Fruit fly (Drosophila melanogaster): ENCODE data around the gene CG14109.

Gene CG14109

dm6 chr3L:13480241-13480627 is 39.5 kb downstream of the CG14109 start:
- TF ChIP-seq Dll (optimal IDR thresholded peaks at IDR 0.05) (peak; percentile 25), psq (optimal IDR thresholded peaks at IDR 0.05) (no peak), usp (GFP tag; optimal IDR thresholded peaks at IDR 0.05) (no peak), EcR (GFP tag; optimal IDR thresholded peaks at IDR 0.05) (no peak)

DNA sequence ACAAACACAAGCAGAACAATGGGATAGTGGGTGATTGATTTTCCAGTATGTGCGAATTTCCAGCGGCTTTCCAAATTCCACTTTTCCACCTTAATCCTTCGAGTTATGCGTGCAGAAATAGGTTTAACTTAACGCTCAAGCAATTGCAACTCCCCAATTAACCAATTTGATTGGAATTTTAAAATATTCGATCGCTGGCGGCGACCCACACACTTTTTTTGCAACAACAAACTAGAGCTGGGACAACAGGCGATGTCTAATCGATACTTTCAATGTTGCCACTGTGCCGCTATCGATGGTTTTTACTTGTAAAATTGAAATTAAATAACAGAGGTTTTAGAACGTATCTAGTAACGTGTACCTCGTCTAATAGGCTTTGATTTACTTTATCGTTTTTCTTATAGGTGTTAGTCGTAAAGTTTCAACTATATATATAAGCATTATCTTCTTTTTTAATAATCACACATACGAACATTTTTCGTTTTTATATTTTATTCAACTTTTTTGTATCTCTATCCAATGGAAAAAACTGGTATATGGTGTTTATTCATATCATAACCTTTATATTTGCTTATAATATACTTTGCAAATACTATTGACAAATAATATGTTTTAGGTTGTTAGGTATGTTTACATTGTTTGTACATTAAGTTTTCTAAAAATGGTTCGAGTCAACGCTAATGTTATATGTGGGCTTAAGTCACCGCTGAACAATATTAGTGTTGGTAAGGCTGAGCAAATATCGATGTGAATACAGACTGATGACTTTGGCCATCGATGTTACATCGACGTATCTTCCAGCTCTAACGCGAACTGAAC is 45.5 kb downstream of the CG14109 start, which contains the start of the genes Abp1 and Tgi:
Gene Abp1, minus strand, starts transcription at position 240 of the 819 bp plus-strand sequence.
Gene Tgi, plus strand, starts transcription at position 757 of the 819 bp plus-strand sequence.
- TF ChIP-seq pan (optimal IDR thresholded peaks at IDR 0.05) (no peak), Dll (optimal IDR thresholded peaks at IDR 0.05) (no peak), usp (GFP tag; optimal IDR thresholded peaks at IDR 0.05) (no peak), psq (optimal IDR thresholded peaks at IDR 0.05) (no peak), CG8478 (optimal IDR thresholded peaks at IDR 0.05) (no peak), EcR (GFP tag; optimal IDR thresholded peaks at IDR 0.05) (no peak)

DNA sequence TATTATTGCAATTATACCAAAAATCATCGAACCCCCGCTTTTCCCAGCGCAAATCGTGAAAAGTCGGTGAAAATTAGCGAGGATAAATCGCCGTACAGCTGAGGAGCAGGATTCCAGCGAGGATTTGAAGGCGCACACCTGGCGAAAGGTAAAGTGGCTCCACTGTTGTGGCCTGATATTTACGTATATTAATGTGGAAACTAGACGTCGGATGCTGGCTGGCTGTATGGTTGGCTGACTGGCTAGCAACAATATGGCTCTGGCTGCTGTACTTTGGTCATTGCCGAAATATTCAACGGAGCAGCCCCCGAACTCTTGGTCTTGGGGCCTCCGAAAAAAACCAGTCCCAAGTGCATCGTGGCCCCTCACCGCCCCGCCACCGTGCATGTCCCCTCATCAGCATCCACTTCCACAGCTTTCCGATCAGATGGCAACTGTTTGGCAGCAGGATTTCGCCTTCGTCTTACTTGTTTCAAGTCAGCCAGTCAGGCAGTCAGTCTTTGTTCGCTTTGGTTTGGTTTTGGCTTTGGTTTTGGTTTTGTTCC is 46.2 kb downstream of the CG14109 start:
- TF ChIP-seq Dll (optimal IDR thresholded peaks at IDR 0.05) (peak; percentile 15), EcR (GFP tag; optimal IDR thresholded peaks at IDR 0.05) (no peak)

DNA sequence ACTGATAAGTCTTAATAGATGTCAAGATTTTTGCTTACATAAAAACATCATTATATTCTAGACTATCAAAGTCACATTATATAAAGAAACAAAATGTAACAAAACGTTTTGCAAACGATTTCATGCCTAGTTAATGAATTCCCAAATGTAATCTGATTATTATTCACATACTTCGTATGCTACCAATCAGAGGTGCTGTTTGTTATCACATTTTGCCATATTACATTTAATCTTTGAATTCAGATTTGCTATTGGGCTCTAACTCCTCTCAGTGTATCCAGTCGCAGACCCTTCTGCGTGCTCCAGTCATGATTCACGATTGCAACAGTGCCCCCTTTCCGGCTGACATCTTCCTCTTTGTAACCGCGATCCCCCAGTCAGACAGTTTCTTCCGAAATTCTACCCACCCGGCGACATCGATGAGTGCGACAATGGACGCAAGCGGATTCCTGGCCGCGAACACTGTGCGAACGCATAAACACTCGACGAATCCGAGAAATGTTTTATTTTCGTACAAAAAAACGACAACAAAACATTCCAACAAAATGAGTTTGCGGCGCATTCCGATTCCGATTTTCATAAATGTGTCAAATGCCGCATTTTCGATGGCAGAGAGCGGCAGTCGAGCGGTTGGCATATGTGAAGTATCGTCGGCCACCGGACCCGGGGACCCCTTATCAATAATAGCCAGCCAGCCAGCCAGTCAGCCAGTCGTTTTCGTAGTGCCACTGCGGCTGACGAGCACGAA is 47.6 kb downstream of the CG14109 start:
- no peak for TF ChIP-seq psq (optimal IDR thresholded peaks at IDR 0.05)
- TF ChIP-seq usp (GFP tag; optimal IDR thresholded peaks at IDR 0.05) = no peak
- TF ChIP-seq CG8478 (optimal IDR thresholded peaks at IDR 0.05) = no peak
- TF ChIP-seq Dll (optimal IDR thresholded peaks at IDR 0.05) = no peak
- TF ChIP-seq pan (optimal IDR thresholded peaks at IDR 0.05) = no peak
- TF ChIP-seq EcR (GFP tag; optimal IDR thresholded peaks at IDR 0.05) = no peak

dm6 chr3L:13489193-13489752 is 48.6 kb downstream of the CG14109 start:
- no peak for TF ChIP-seq EcR (GFP tag; optimal IDR thresholded peaks at IDR 0.05)
- no peak for TF ChIP-seq psq (optimal IDR thresholded peaks at IDR 0.05)
- TF ChIP-seq CG8478 (optimal IDR thresholded peaks at IDR 0.05) = no peak
- TF ChIP-seq usp (GFP tag; optimal IDR thresholded peaks at IDR 0.05) = no peak
- TF ChIP-seq pan (optimal IDR thresholded peaks at IDR 0.05) = no peak
- no peak for TF ChIP-seq Dll (optimal IDR thresholded peaks at IDR 0.05)

dm6 chr3L:13490689-13491348 is 50.1 kb downstream of the CG14109 start:
- TF ChIP-seq usp (GFP tag; optimal IDR thresholded peaks at IDR 0.05) (no peak), CG8478 (optimal IDR thresholded peaks at IDR 0.05) (no peak), pan (optimal IDR thresholded peaks at IDR 0.05) (no peak), Dll (optimal IDR thresholded peaks at IDR 0.05) (no peak), EcR (GFP tag; optimal IDR thresholded peaks at IDR 0.05) (no peak), psq (optimal IDR thresholded peaks at IDR 0.05) (no peak)

Measured in whole organism.